Fruit fly (Drosophila melanogaster): ENCODE data around the gene Nf-YC.
A peak's percentile ranks its signal among the peaks of the same experiment; 100 is the strongest.

Nf-YC gene

DNA sequence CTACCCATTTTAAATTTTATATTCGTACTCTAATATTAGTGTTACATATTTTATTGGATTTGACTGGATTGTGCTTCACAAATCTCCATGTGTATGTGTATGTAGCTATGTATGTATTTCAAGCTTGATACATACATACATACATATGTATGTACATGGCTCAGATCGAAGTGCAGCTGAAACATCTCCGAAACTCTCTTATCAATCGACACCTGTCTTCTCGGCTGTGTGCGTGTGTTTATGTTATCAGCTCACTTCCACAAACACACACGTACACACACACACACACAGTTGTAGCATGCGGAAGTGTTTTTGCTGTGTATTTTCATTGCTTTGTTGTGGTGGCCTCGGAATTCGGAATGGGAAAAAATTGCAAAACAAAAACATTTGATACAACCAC is 38.5 kb upstream of the Nf-YC start:
- TF ChIP-seq sv (GFP tag; optimal IDR thresholded peaks at IDR 0.05) (no peak), Mio (GFP tag; optimal IDR thresholded peaks at IDR 0.05) (no peak), CG32264 (GFP tag; optimal IDR thresholded peaks at IDR 0.05) (no peak), dmrt93B (GFP tag; optimal IDR thresholded peaks at IDR 0.05) (no peak), Hr78 (GFP tag; optimal IDR thresholded peaks at IDR 0.05) (no peak), fru (GFP tag; optimal IDR thresholded peaks at IDR 0.05) (no peak), usp (GFP tag; optimal IDR thresholded peaks at IDR 0.05) (no peak), N (GFP tag; optimal IDR thresholded peaks at IDR 0.05) (no peak), Hr83 (GFP tag; optimal IDR thresholded peaks at IDR 0.05; ENCODE audit: poor library complexity, severe bottlenecking) (no peak), brk (GFP tag; optimal IDR thresholded peaks at IDR 0.05) (no peak), Vsx2 (GFP tag; optimal IDR thresholded peaks at IDR 0.05; ENCODE audit: partially characterized antibody) (no peak)

DNA sequence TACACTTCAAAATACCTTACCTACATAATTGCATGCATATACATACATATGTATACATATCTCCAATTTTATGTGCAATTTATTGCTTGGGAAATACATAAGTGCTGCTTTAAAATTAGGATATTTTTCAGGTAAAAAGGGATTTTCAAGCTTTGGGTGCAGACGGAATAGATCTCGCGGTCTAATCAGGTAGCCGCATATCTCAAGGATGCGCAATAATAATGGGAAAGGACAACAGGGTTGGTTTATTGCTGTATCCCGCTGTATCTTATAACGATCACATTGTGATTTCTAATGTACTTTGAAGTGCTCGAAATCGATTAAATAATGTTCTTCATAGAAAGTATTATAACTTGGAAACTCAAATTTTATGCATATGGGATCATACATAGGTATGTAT is 37.0 kb upstream of the Nf-YC start:
- no peak for TF ChIP-seq Dfd (GFP tag; optimal IDR thresholded peaks at IDR 0.05)
- TF ChIP-seq CG9705 (GFP tag; optimal IDR thresholded peaks at IDR 0.05) = no peak
- TF ChIP-seq ey (GFP tag; optimal IDR thresholded peaks at IDR 0.05) = no peak
- TF ChIP-seq foxo (GFP tag; optimal IDR thresholded peaks at IDR 0.05) = no peak

DNA sequence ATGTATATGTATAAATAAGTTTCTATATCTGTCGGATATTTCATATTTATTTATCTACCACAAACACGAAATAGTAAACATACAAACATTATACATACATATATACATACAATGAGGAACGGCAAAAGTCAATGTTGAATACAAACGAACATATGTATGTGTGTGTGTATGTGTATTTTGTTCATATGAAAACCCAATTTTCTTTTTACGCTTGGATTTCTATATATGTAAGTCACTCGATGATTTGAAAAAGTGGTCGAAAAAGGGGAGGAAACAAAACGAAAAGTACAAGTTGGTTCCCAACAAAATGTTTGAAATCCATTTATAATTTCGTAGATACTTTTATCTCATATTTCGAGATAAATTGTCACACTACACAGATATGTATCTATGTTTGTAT is 36.5 kb upstream of the Nf-YC start:
- no peak for TF ChIP-seq psq (GFP tag; optimal IDR thresholded peaks at IDR 0.05)
- TF ChIP-seq br (GFP tag; optimal IDR thresholded peaks at IDR 0.05) = no peak
- TF ChIP-seq foxo (GFP tag; optimal IDR thresholded peaks at IDR 0.05) = no peak
- no peak for TF ChIP-seq sage (GFP tag; optimal IDR thresholded peaks at IDR 0.05)
- TF ChIP-seq CG32264 (GFP tag; optimal IDR thresholded peaks at IDR 0.05) = no peak
- no peak for TF ChIP-seq dl (GFP tag; optimal IDR thresholded peaks at IDR 0.05; ENCODE audit: insufficient read depth in 1 of 2, partially characterized antibody in 2 of 2)
- no peak for TF ChIP-seq usp (GFP tag; optimal IDR thresholded peaks at IDR 0.05)
- no peak for TF ChIP-seq GATAd (GFP tag; optimal IDR thresholded peaks at IDR 0.05)
- no peak for TF ChIP-seq sv (GFP tag; optimal IDR thresholded peaks at IDR 0.05)
- TF ChIP-seq rgr (GFP tag; optimal IDR thresholded peaks at IDR 0.05) = no peak
- no peak for TF ChIP-seq N (GFP tag; optimal IDR thresholded peaks at IDR 0.05)
- no peak for TF ChIP-seq Mio (GFP tag; optimal IDR thresholded peaks at IDR 0.05)
- TF ChIP-seq dsf (GFP tag; optimal IDR thresholded peaks at IDR 0.05; ENCODE audit: borderline replicate concordance) = no peak
- TF ChIP-seq Sp1 (GFP tag; optimal IDR thresholded peaks at IDR 0.05) = no peak
- TF ChIP-seq jim (GFP tag; optimal IDR thresholded peaks at IDR 0.05) = no peak
- no peak for TF ChIP-seq Abd-B (GFP tag; optimal IDR thresholded peaks at IDR 0.05)

DNA sequence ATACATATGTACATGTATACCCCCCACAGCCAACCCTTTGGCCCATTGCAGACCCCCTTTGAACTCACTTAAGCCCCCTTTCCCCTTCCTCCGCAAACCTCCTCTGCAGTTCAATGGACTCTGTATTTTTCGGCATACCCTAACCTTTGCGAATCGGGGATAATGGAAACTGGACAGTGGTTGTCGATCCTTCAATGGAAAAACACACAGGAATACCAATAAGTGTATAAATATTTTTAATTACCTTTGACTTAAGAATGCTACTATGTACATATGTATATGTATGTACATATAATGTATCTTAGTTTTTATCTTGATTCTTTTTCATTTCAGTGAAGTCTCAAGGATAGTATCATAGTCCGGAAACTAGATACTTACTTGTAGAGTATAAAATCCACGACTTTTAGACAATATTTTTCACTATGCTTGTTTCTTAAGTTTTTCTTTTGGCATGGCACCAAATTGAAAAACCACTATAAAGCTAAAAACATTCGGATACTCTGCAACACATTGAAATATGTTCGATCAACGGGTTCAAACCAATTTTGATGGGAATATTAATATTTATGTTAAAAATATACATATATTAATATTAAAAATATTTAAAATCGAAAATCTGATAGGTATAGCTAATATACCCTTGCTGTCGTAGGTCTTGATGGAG is 35.7 kb upstream of the Nf-YC start:
- TF ChIP-seq Hnf4 (GFP tag; optimal IDR thresholded peaks at IDR 0.05) (peak; percentile 30), OdsH (GFP tag; optimal IDR thresholded peaks at IDR 0.05) (peak; percentile 25), Dif (GFP tag; optimal IDR thresholded peaks at IDR 0.05; ENCODE audit: partially characterized antibody) (no peak), pan (optimal IDR thresholded peaks at IDR 0.05) (no peak), jim (GFP tag; optimal IDR thresholded peaks at IDR 0.05) (no peak), usp (GFP tag; optimal IDR thresholded peaks at IDR 0.05) (no peak), sv (GFP tag; optimal IDR thresholded peaks at IDR 0.05) (no peak), Hr78 (GFP tag; optimal IDR thresholded peaks at IDR 0.05) (no peak), Sp1 (GFP tag; optimal IDR thresholded peaks at IDR 0.05) (peak; percentile 62), Dfd (GFP tag; optimal IDR thresholded peaks at IDR 0.05) (no peak), N (GFP tag; optimal IDR thresholded peaks at IDR 0.05) (no peak), br (GFP tag; optimal IDR thresholded peaks at IDR 0.05) (peak; percentile 29), CrebA (GFP tag; optimal IDR thresholded peaks at IDR 0.05; ENCODE audit: borderline replicate concordance) (no peak), dsf (GFP tag; optimal IDR thresholded peaks at IDR 0.05; ENCODE audit: borderline replicate concordance) (no peak), Mio (GFP tag; optimal IDR thresholded peaks at IDR 0.05) (no peak), woc (GFP tag; optimal IDR thresholded peaks at IDR 0.05) (peak; percentile 11), GATAd (GFP tag; optimal IDR thresholded peaks at IDR 0.05) (no peak), ey (GFP tag; optimal IDR thresholded peaks at IDR 0.05) (peak; percentile 54), CG9705 (GFP tag; optimal IDR thresholded peaks at IDR 0.05) (peak; percentile 40), sage (GFP tag; optimal IDR thresholded peaks at IDR 0.05) (no peak), brk (GFP tag; optimal IDR thresholded peaks at IDR 0.05) (no peak), lola (GFP tag; optimal IDR thresholded peaks at IDR 0.05) (no peak), tai (GFP tag; optimal IDR thresholded peaks at IDR 0.05) (no peak), h (GFP tag; optimal IDR thresholded peaks at IDR 0.05) (peak; percentile 52), psq (GFP tag; optimal IDR thresholded peaks at IDR 0.05) (peak; percentile 25), CG32264 (GFP tag; optimal IDR thresholded peaks at IDR 0.05) (peak; percentile 15), Abd-B (GFP tag; optimal IDR thresholded peaks at IDR 0.05) (no peak), foxo (GFP tag; optimal IDR thresholded peaks at IDR 0.05) (peak in 1 of 2 experiments; percentile 61), fru (GFP tag; optimal IDR thresholded peaks at IDR 0.05) (peak; percentile 48), Hr83 (GFP tag; optimal IDR thresholded peaks at IDR 0.05; ENCODE audit: poor library complexity, severe bottlenecking) (no peak), rgr (GFP tag; optimal IDR thresholded peaks at IDR 0.05) (peak; percentile 38), dmrt93B (GFP tag; optimal IDR thresholded peaks at IDR 0.05) (peak; percentile 31), dl (GFP tag; optimal IDR thresholded peaks at IDR 0.05; ENCODE audit: insufficient read depth in 1 of 2, partially characterized antibody in 2 of 2) (no peak), HLH106 (tag; optimal IDR thresholded peaks at IDR 0.05) (peak; percentile 71), Jra (GFP tag; optimal IDR thresholded peaks at IDR 0.05) (no peak), Rel (GFP tag; optimal IDR thresholded peaks at IDR 0.05) (no peak), Rel (tag; optimal IDR thresholded peaks at IDR 0.05) (peak; percentile 6), Vsx2 (GFP tag; optimal IDR thresholded peaks at IDR 0.05; ENCODE audit: partially characterized antibody) (no peak), Myc (optimal IDR thresholded peaks at IDR 0.05) (no peak)

Data from whole organism, wandering third instar larva.